Worm (Caenorhabditis elegans) whole organism, L4 larva: ENCODE results near the gene srxa-8.

Experiments
- D1046.2 ChIP-seq: fragments of 200-800 bp; sonication (Bioruptor generic); IDR thresholded peaks from 2 replicates; pipeline ENCODE4 v1.3.6; 2022; ENCODE audit warnings: missing genetic modification characterization, missing compliant biosample characterization
- F10B5.3 ChIP-seq: sonication (generic microtip); optimal IDR thresholded peaks from 2 replicates; lab custom pipeline; 2016; ENCODE audit warnings: mild to moderate bottlenecking, missing genetic modification characterization, missing compliant biosample characterization
- F49E8.2 ChIP-seq: sonication (generic microtip); optimal IDR thresholded peaks from 2 replicates; lab custom pipeline; 2016; ENCODE audit warnings: missing compliant biosample characterization, mild to moderate bottlenecking, missing genetic modification characterization, borderline replicate concordance
- R02D3.7 ChIP-seq: fragments of 150-350 bp; sonication (generic microtip); optimal IDR thresholded peaks from 3 replicates; lab custom pipeline; 2014; ENCODE audit warnings: missing biosample characterization, missing genetic modification characterization
- T26A8.4 ChIP-seq: fragments of 200-800 bp; sonication (Bioruptor generic); IDR thresholded peaks from 2 replicates; pipeline ENCODE4 v1.3.6; 2022; ENCODE audit warnings: missing genetic modification characterization, missing compliant biosample characterization
- ZK546.5 ChIP-seq, 2 experiments: sonication (generic microtip); optimal IDR thresholded peaks; 2 replicates each; lab custom pipeline; 2017; ENCODE audit warnings: missing biosample characterization in 2 of 2, missing genetic modification characterization in 2 of 2
- aly-2 ChIP-seq: sonication (generic microtip); optimal IDR thresholded peaks from 2 replicates; lab custom pipeline; 2018; ENCODE audit warnings: missing biosample characterization, missing genetic modification characterization
- ama-1 ChIP-seq: fragments of 150-350 bp; optimal IDR thresholded peaks from 2 replicates; lab custom pipeline; 2014; ENCODE audit warnings: inconsistent platforms, mixed read lengths
- arid-1 ChIP-seq: fragments of 200-800 bp; sonication (Bioruptor generic); conservative IDR thresholded peaks from 2 replicates; pipeline ENCODE4 v1.3.6; 2022; ENCODE audit warnings: missing genetic modification reagents, missing genetic modification characterization, missing compliant biosample characterization
- attf-4 ChIP-seq: sonication (generic microtip); optimal IDR thresholded peaks from 3 replicates; lab custom pipeline; 2017; ENCODE audit warnings: missing biosample characterization, missing genetic modification characterization
- ceh-28 ChIP-seq: fragments of 150-350 bp; optimal IDR thresholded peaks from 2 replicates; lab custom pipeline; 2014; ENCODE audit warnings: missing biosample characterization, missing genetic modification reagents, missing genetic modification characterization
- ceh-32 ChIP-seq: sonication (generic microtip); optimal IDR thresholded peaks from 2 replicates; lab custom pipeline; 2016; ENCODE audit warnings: mild to moderate bottlenecking, missing genetic modification characterization, missing compliant biosample characterization; ENCODE audit not compliant: poor library complexity
- ceh-82 ChIP-seq: sonication (generic microtip); optimal IDR thresholded peaks from 2 replicates; lab custom pipeline; 2017; ENCODE audit warnings: missing biosample characterization, missing genetic modification characterization
- daf-12 ChIP-seq: fragments of 150-350 bp; optimal IDR thresholded peaks from 2 replicates; lab custom pipeline; 2014; ENCODE audit warnings: missing biosample characterization, missing genetic modification reagents, missing genetic modification characterization
- daf-19 ChIP-seq: fragments of 200-800 bp; sonication (Bioruptor generic); conservative IDR thresholded peaks from 2 replicates; pipeline ENCODE4 v1.3.6; 2022; ENCODE audit warnings: missing genetic modification characterization, missing compliant biosample characterization
- daf-8 ChIP-seq: fragments of 200-800 bp; sonication (Bioruptor generic); IDR thresholded peaks from 2 replicates; pipeline ENCODE4 v1.3.6; 2022; ENCODE audit warnings: missing genetic modification characterization, missing compliant biosample characterization
- dmd-6 ChIP-seq: fragments of 200-800 bp; sonication (Bioruptor generic); IDR thresholded peaks from 2 replicates; pipeline ENCODE4 v1.3.6; 2022; ENCODE audit warnings: missing genetic modification reagents, missing genetic modification characterization, missing compliant biosample characterization
- dmd-8 ChIP-seq: fragments of 200-800 bp; sonication (Bioruptor generic); IDR thresholded peaks from 2 replicates; pipeline ENCODE4 v1.3.6; 2022; ENCODE audit warnings: missing genetic modification characterization, missing compliant biosample characterization
- dpl-1 ChIP-seq: fragments of 150-350 bp; optimal IDR thresholded peaks from 2 replicates; lab custom pipeline; 2014; ENCODE audit warnings: missing biosample characterization, missing genetic modification reagents, missing genetic modification characterization
- dve-1 ChIP-seq: sonication (generic microtip); optimal IDR thresholded peaks from 2 replicates; lab custom pipeline; 2017; ENCODE audit warnings: antibody characterized with exemption, mild to moderate bottlenecking, missing genetic modification characterization, missing compliant biosample characterization; ENCODE audit not compliant: insufficient read depth
- egl-43 ChIP-seq: fragments of 200-800 bp; sonication (Bioruptor generic); IDR thresholded peaks from 2 replicates; pipeline ENCODE4 v1.3.6; 2022; ENCODE audit warnings: missing genetic modification reagents, missing genetic modification characterization, missing compliant biosample characterization
- gei-8 ChIP-seq: fragments of 200-800 bp; sonication (Bioruptor generic); optimal IDR thresholded peaks from 2 replicates; lab custom pipeline; 2018; ENCODE audit warnings: mild to moderate bottlenecking, missing genetic modification characterization, missing compliant biosample characterization
- hif-1 ChIP-seq, 2 experiments: sonication (generic microtip); optimal IDR thresholded peaks; 2 replicates each; lab custom pipeline; 2016 to 2017; ENCODE audit warnings: missing compliant biosample characterization in 2 of 2, missing genetic modification characterization in 2 of 2, missing genetic modification reagents in 2 of 2, missing genotype in 2 of 2, mild to moderate bottlenecking in 1 of 2
- hlh-30 ChIP-seq: sonication (generic microtip); optimal IDR thresholded peaks from 2 replicates; lab custom pipeline; 2017; ENCODE audit warnings: antibody characterized with exemption, mild to moderate bottlenecking, missing genetic modification characterization, missing compliant biosample characterization; ENCODE audit not compliant: insufficient read depth
- hmg-1.1 ChIP-seq: fragments of 200-800 bp; sonication (Bioruptor generic); IDR thresholded peaks from 2 replicates; pipeline ENCODE4 v1.3.6; 2022; ENCODE audit warnings: missing genetic modification reagents, missing genetic modification characterization, missing compliant biosample characterization
- jun-1 ChIP-seq: fragments of 150-350 bp; optimal IDR thresholded peaks from 2 replicates; lab custom pipeline; 2014; ENCODE audit warnings: missing biosample characterization, missing genetic modification reagents, missing genetic modification characterization
- lin-1 ChIP-seq: fragments of 200-800 bp; sonication (Bioruptor generic); IDR thresholded peaks from 2 replicates; pipeline ENCODE4 v1.3.6; 2022; ENCODE audit warnings: missing genetic modification reagents, missing genetic modification characterization, missing compliant biosample characterization
- lin-15B ChIP-seq: fragments of 150-350 bp; sonication (generic microtip); optimal IDR thresholded peaks from 3 replicates; lab custom pipeline; 2014; ENCODE audit warnings: missing biosample characterization, missing genetic modification characterization
- lir-3 ChIP-seq: sonication (generic microtip); optimal IDR thresholded peaks from 2 replicates; lab custom pipeline; 2016; ENCODE audit warnings: mild to moderate bottlenecking, missing genetic modification characterization, missing compliant biosample characterization
- mdt-29 ChIP-seq: fragments of 200-800 bp; sonication (Bioruptor generic); IDR thresholded peaks from 2 replicates; pipeline ENCODE4 v1.3.6; 2022; ENCODE audit warnings: missing genetic modification reagents, missing genetic modification characterization, missing compliant biosample characterization
- mes-2 ChIP-seq: sonication (generic microtip); optimal IDR thresholded peaks from 2 replicates; lab custom pipeline; 2016; ENCODE audit warnings: missing genotype, mild to moderate bottlenecking, missing genetic modification characterization, missing compliant biosample characterization; ENCODE audit not compliant: poor library complexity, severe bottlenecking
- mxl-3 ChIP-seq: fragments of 200-800 bp; sonication (Bioruptor generic); optimal IDR thresholded peaks from 2 replicates; lab custom pipeline; 2018; ENCODE audit warnings: mild to moderate bottlenecking, missing genetic modification characterization, missing compliant biosample characterization
- nhr-102 ChIP-seq: sonication (generic microtip); optimal IDR thresholded peaks from 2 replicates; lab custom pipeline; 2016; ENCODE audit warnings: mild to moderate bottlenecking, missing genetic modification characterization, moderate library complexity, missing compliant biosample characterization
- nhr-11 ChIP-seq: fragments of 150-350 bp; optimal IDR thresholded peaks from 2 replicates; lab custom pipeline; 2014; ENCODE audit warnings: missing biosample characterization, missing genetic modification characterization
- nhr-237 ChIP-seq: sonication (generic microtip); optimal IDR thresholded peaks from 2 replicates; lab custom pipeline; 2017; ENCODE audit warnings: missing biosample characterization, missing genetic modification characterization
- nhr-28 ChIP-seq: fragments of 150-350 bp; optimal IDR thresholded peaks from 2 replicates; lab custom pipeline; 2014; ENCODE audit warnings: missing biosample characterization, missing genetic modification characterization
- nhr-42 ChIP-seq: fragments of 200-800 bp; sonication (Bioruptor generic); IDR thresholded peaks from 2 replicates; pipeline ENCODE4 v1.3.6; 2022; ENCODE audit warnings: missing genetic modification characterization, missing compliant biosample characterization
- nhr-76 ChIP-seq: fragments of 150-350 bp; optimal IDR thresholded peaks from 2 replicates; lab custom pipeline; 2014; ENCODE audit warnings: missing biosample characterization, missing genetic modification characterization
- pha-4 ChIP-seq, 2 experiments: fragments of 150-350 bp in 1 of 2; fragments of 200-800 bp in 1 of 2; sonication (Bioruptor generic) in 1 of 2; IDR thresholded peaks in 1 of 2; optimal IDR thresholded peaks in 1 of 2; 2 replicates each; pipeline versions ENCODE4 v1.3.6 to Lab custom; 2014 to 2022; ENCODE audit warnings: missing genetic modification characterization in 2 of 2, missing genetic modification reagents in 2 of 2, missing biosample characterization in 1 of 2, missing compliant biosample characterization in 1 of 2
- pqm-1 ChIP-seq: sonication (generic microtip); optimal IDR thresholded peaks from 2 replicates; lab custom pipeline; 2017; ENCODE audit warnings: missing biosample characterization, missing genetic modification characterization
- saeg-2 ChIP-seq: fragments of 200-800 bp; sonication (Bioruptor generic); IDR thresholded peaks from 2 replicates; pipeline ENCODE4 v1.3.6; 2022; ENCODE audit warnings: missing genetic modification reagents, missing genetic modification characterization, missing compliant biosample characterization
- snpc-4 ChIP-seq: fragments of 150-350 bp; optimal IDR thresholded peaks from 2 replicates; lab custom pipeline; 2014; ENCODE audit warnings: missing biosample characterization, missing genetic modification characterization
- spr-1 ChIP-seq: sonication (generic microtip); optimal IDR thresholded peaks from 2 replicates; lab custom pipeline; 2016; ENCODE audit warnings: mild to moderate bottlenecking, missing genetic modification characterization, missing compliant biosample characterization
- tag-97 ChIP-seq: fragments of 200-800 bp; sonication (Bioruptor generic); IDR thresholded peaks from 2 replicates; pipeline ENCODE4 v1.3.6; 2022; ENCODE audit warnings: missing genetic modification characterization, missing compliant biosample characterization
- tra-1 ChIP-seq: fragments of 200-800 bp; sonication (Bioruptor generic); IDR thresholded peaks from 2 replicates; pipeline ENCODE4 v1.3.6; 2022; ENCODE audit warnings: missing genetic modification reagents, missing genetic modification characterization, missing compliant biosample characterization
- unc-39 ChIP-seq: sonication (generic microtip); optimal IDR thresholded peaks from 2 replicates; lab custom pipeline; 2017; ENCODE audit warnings: missing biosample characterization, missing genetic modification characterization
- vab-7 ChIP-seq: fragments of 200-800 bp; sonication (Bioruptor generic); IDR thresholded peaks from 2 replicates; pipeline ENCODE4 v1.3.6; 2022; ENCODE audit warnings: missing genetic modification reagents, missing genetic modification characterization, missing compliant biosample characterization
- zfp-3 ChIP-seq: fragments of 200-800 bp; sonication (Bioruptor generic); conservative IDR thresholded peaks from 2 replicates; pipeline ENCODE4 v1.3.6; 2022; ENCODE audit warnings: missing genetic modification reagents, missing genetic modification characterization, missing compliant biosample characterization
- zip-2 ChIP-seq: fragments of 150-350 bp; optimal IDR thresholded peaks from 2 replicates; lab custom pipeline; 2014; ENCODE audit warnings: missing biosample characterization, missing genetic modification characterization
- ztf-11 ChIP-seq: fragments of 150-350 bp; optimal IDR thresholded peaks from 2 replicates; lab custom pipeline; 2014; ENCODE audit warnings: missing biosample characterization, missing genetic modification characterization
- ztf-7 ChIP-seq: fragments of 150-350 bp; optimal IDR thresholded peaks from 2 replicates; lab custom pipeline; 2014; ENCODE audit warnings: missing biosample characterization, missing genetic modification characterization

srxa-8 gene

ce11 chrX:13356469-13356868 is 47.8 kb upstream of the srxa-8 start (continued):
- 0 out of 2 replicates have a peak, but pooled peaks have one; percentile 60 for TF ChIP-seq mdt-29 (GFP tag; lab: Robert Waterston, UW)
- TF ChIP-seq zfp-3, result 0 out of 2 replicates have a peak, but pooled peaks have one; percentile 32
- TF ChIP-seq ceh-28 (tag; lab: Kevin White, UChicago), result no peak
- no peak for TF ChIP-seq ama-1 (lab: Kevin White, UChicago)
- TF ChIP-seq D1046.2, result no peak
- no peak for TF ChIP-seq pha-4 (GFP tag; IDR thresholded peaks at IDR 0.05; lab: Robert Waterston, UW)
- TF ChIP-seq pha-4 (tag; optimal IDR thresholded peaks at IDR 0.05; lab: Kevin White, UChicago), result no peak
- no peak for TF ChIP-seq lir-3
- no peak for TF ChIP-seq snpc-4 (tag; lab: Kevin White, UChicago)
- peak; percentile 98 for TF ChIP-seq dmd-6 (GFP tag; lab: Robert Waterston, UW)
- TF ChIP-seq dve-1 (tag; lab: Kevin White, UChicago), result peak; percentile 92
- no peak for TF ChIP-seq pqm-1 (tag; lab: Kevin White, UChicago)
- TF ChIP-seq mxl-3 (GFP tag; lab: Kevin White, UChicago), result peak; percentile 97
- TF ChIP-seq ztf-7 (tag; lab: Kevin White, UChicago), result no peak
- TF ChIP-seq dmd-8, result no peak
- TF ChIP-seq hmg-1.1 (GFP tag; lab: Robert Waterston, UW), result 0 out of 2 replicates have a peak, but pooled peaks have one; percentile 41
- TF ChIP-seq hif-1 (tag; optimal IDR thresholded peaks at IDR 0.05; lab: Kevin White, UChicago), result peak in 1 of 2 experiments; percentile 82
- TF ChIP-seq saeg-2 (GFP tag; lab: Robert Waterston, UW), result 0 out of 2 replicates have a peak, but pooled peaks have one; percentile 51
- TF ChIP-seq jun-1, result no peak
- peak; percentile 57 for TF ChIP-seq nhr-76
- no peak for TF ChIP-seq daf-8 (GFP tag; lab: Robert Waterston, UW)
- no peak for TF ChIP-seq R02D3.7 (tag; lab: Kevin White, UChicago)
- no peak for TF ChIP-seq arid-1 (GFP tag; lab: Robert Waterston, UW)
- TF ChIP-seq nhr-237 (tag; lab: Kevin White, UChicago), result no peak
- TF ChIP-seq gei-8 (GFP tag; lab: Kevin White, UChicago), result peak; percentile 94
- TF ChIP-seq lin-1 (GFP tag; lab: Robert Waterston, UW), result peak; percentile 90
- no peak for TF ChIP-seq daf-19 (GFP tag; lab: Robert Waterston, UW)
- TF ChIP-seq unc-39, result no peak
- no peak for TF ChIP-seq egl-43
- no peak for TF ChIP-seq aly-2 (tag; lab: Kevin White, UChicago)
- no peak for TF ChIP-seq attf-4 (tag; lab: Kevin White, UChicago)
- peak; percentile 88 for TF ChIP-seq tra-1 (GFP tag; lab: Robert Waterston, UW)
- no peak for TF ChIP-seq spr-1 (tag; lab: Kevin White, UChicago)
- no peak for TF ChIP-seq nhr-42 (GFP tag; lab: Robert Waterston, UW)
- peak; percentile 57 for TF ChIP-seq nhr-102 (tag; lab: Kevin White, UChicago)
- TF ChIP-seq lin-15B (tag; lab: Kevin White, UChicago), result no peak
- peak; percentile 46 for TF ChIP-seq mes-2 (tag; lab: Kevin White, UChicago)
- 0 out of 2 replicates have a peak, but pooled peaks have one; percentile 40 for TF ChIP-seq T26A8.4 (GFP tag; lab: Robert Waterston, UW)
- TF ChIP-seq zip-2 (tag; lab: Kevin White, UChicago), result no peak
- TF ChIP-seq daf-12 (tag; lab: Kevin White, UChicago), result no peak
- no peak for TF ChIP-seq ceh-82 (tag; lab: Kevin White, UChicago)
- peak; percentile 92 for TF ChIP-seq nhr-28 (tag; lab: Kevin White, UChicago)
- TF ChIP-seq ZK546.5 (tag; optimal IDR thresholded peaks at IDR 0.05; lab: Kevin White, UChicago), result no peak
- no peak for TF ChIP-seq tag-97
- peak; percentile 70 for TF ChIP-seq nhr-11 (tag; lab: Kevin White, UChicago)
- no peak for TF ChIP-seq ceh-32 (tag; lab: Kevin White, UChicago)
- TF ChIP-seq hlh-30, result peak; percentile 84
- no peak for TF ChIP-seq vab-7 (GFP tag; lab: Robert Waterston, UW)
- TF ChIP-seq F10B5.3 (tag; lab: Kevin White, UChicago), result no peak
- no peak for TF ChIP-seq dpl-1
- TF ChIP-seq F49E8.2 (tag; lab: Kevin White, UChicago), result no peak
- no peak for TF ChIP-seq ztf-11 (tag; lab: Kevin White, UChicago)
